Worm (Caenorhabditis elegans) whole organism, L1 larva: Measurements from ENCODE around the gene F55F10.1.

Experiments
- F16B12.6 ChIP-seq: fragments of 150-350 bp; optimal IDR thresholded peaks from 2 replicates; lab custom pipeline; 2014; ENCODE audit warnings: missing biosample characterization, missing genetic modification characterization
- aha-1 ChIP-seq: fragments of 150-350 bp; optimal IDR thresholded peaks from 2 replicates; lab custom pipeline; 2014; ENCODE audit warnings: missing biosample characterization, missing genetic modification characterization
- aly-2 ChIP-seq: fragments of 150-350 bp; optimal IDR thresholded peaks from 2 replicates; lab custom pipeline; 2014; ENCODE audit warnings: missing biosample characterization, missing genetic modification characterization
- blmp-1 ChIP-seq: fragments of 150-350 bp; optimal IDR thresholded peaks from 2 replicates; lab custom pipeline; 2014; ENCODE audit warnings: missing biosample characterization, missing genetic modification characterization
- ceh-63 ChIP-seq: fragments of 200-800 bp; sonication (Bioruptor generic); optimal IDR thresholded peaks from 2 replicates; lab custom pipeline; 2018; ENCODE audit warnings: mild to moderate bottlenecking, missing genetic modification characterization, missing compliant biosample characterization
- ceh-8 ChIP-seq: fragments of 200-800 bp; sonication (Bioruptor generic); optimal IDR thresholded peaks from 2 replicates; lab custom pipeline; 2018; ENCODE audit warnings: mild to moderate bottlenecking, missing genetic modification characterization, moderate library complexity, missing compliant biosample characterization
- ceh-82 ChIP-seq, 3 experiments: fragments of 150-350 bp in 1 of 3; sonication (generic microtip) in 2 of 3; optimal IDR thresholded peaks; 2 replicates each; lab custom pipeline; 2014 to 2017; ENCODE audit warnings: missing biosample characterization in 3 of 3, missing genetic modification characterization in 3 of 3
- ceh-90 ChIP-seq: sonication (generic microtip); optimal IDR thresholded peaks from 2 replicates; lab custom pipeline; 2016; ENCODE audit warnings: missing genetic modification characterization, missing compliant biosample characterization
- efl-3 ChIP-seq: fragments of 200-800 bp; sonication (Bioruptor generic); optimal IDR thresholded peaks from 2 replicates; lab custom pipeline; 2018; ENCODE audit warnings: mild to moderate bottlenecking, missing genetic modification characterization, missing compliant biosample characterization
- egl-13 ChIP-seq: sonication (generic microtip); optimal IDR thresholded peaks from 2 replicates; lab custom pipeline; 2016; ENCODE audit warnings: missing genotype, missing genetic modification reagents, missing genetic modification characterization, missing compliant biosample characterization
- egl-27 ChIP-seq, 2 experiments: fragments of 150-350 bp in 1 of 2; sonication (generic microtip); optimal IDR thresholded peaks; 3 replicates each; lab custom pipeline; 2017 to 2018; ENCODE audit warnings: missing biosample characterization in 2 of 2, missing genetic modification characterization in 2 of 2, missing genetic modification reagents in 2 of 2
- elt-2 ChIP-seq: sonication (generic microtip); optimal IDR thresholded peaks from 2 replicates; lab custom pipeline; 2016; ENCODE audit warnings: missing genetic modification characterization, mild to moderate bottlenecking, inconsistent platforms, missing compliant biosample characterization, missing genetic modification reagents
- elt-3 ChIP-seq, 6 experiments: fragments of 150-350 bp in 1 of 6; sonication (generic microtip); optimal IDR thresholded peaks; 2 replicates each; lab custom pipeline; 2017 to 2018; ENCODE audit warnings: missing biosample characterization in 6 of 6, missing genetic modification characterization in 6 of 6, inconsistent platforms in 1 of 6
- fkh-10 ChIP-seq: sonication (generic microtip); optimal IDR thresholded peaks from 2 replicates; lab custom pipeline; 2017; ENCODE audit warnings: missing biosample characterization, missing genetic modification reagents, missing genetic modification characterization
- fkh-4 ChIP-seq: sonication (generic microtip); optimal IDR thresholded peaks from 2 replicates; lab custom pipeline; 2016; ENCODE audit warnings: missing compliant biosample characterization, missing genetic modification characterization, borderline replicate concordance
- fkh-8 ChIP-seq: sonication (generic microtip); optimal IDR thresholded peaks from 2 replicates; lab custom pipeline; 2016; ENCODE audit warnings: mild to moderate bottlenecking, missing genetic modification characterization, missing compliant biosample characterization
- grh-1 ChIP-seq: fragments of 200-800 bp; sonication (Bioruptor generic); IDR thresholded peaks from 2 replicates; pipeline ENCODE4 v1.3.6; 2022; ENCODE audit warnings: missing genetic modification reagents, missing genetic modification characterization, missing compliant biosample characterization
- isw-1 ChIP-seq: fragments of 200-800 bp; sonication (Bioruptor generic); IDR thresholded peaks from 2 replicates; pipeline ENCODE4 v1.3.6; 2022; ENCODE audit warnings: missing genetic modification characterization, missing compliant biosample characterization
- jun-1 ChIP-seq: fragments of 150-350 bp; optimal IDR thresholded peaks from 2 replicates; lab custom pipeline; 2014; ENCODE audit warnings: missing biosample characterization, missing genetic modification reagents, missing genetic modification characterization
- lin-13 ChIP-seq: fragments of 150-350 bp; optimal IDR thresholded peaks from 2 replicates; lab custom pipeline; 2014; ENCODE audit warnings: missing biosample characterization, missing genetic modification reagents, missing genetic modification characterization
- lin-14 ChIP-seq: fragments of 200-800 bp; sonication (Bioruptor generic); optimal IDR thresholded peaks from 2 replicates; lab custom pipeline; 2018; ENCODE audit warnings: mild to moderate bottlenecking, missing genetic modification characterization, moderate library complexity, missing compliant biosample characterization
- lin-35 ChIP-seq, 2 experiments: fragments of 150-350 bp; optimal IDR thresholded peaks; 2 replicates each; lab custom pipeline; 2014; ENCODE audit warnings: missing biosample characterization in 2 of 2, missing genetic modification characterization in 2 of 2, missing genetic modification reagents in 2 of 2
- lir-3 ChIP-seq: sonication (generic microtip); optimal IDR thresholded peaks from 2 replicates; lab custom pipeline; 2016; ENCODE audit warnings: mild to moderate bottlenecking, missing genetic modification characterization, moderate library complexity, missing compliant biosample characterization; ENCODE audit not compliant: poor library complexity
- mef-2 ChIP-seq: fragments of 150-350 bp; optimal IDR thresholded peaks from 2 replicates; lab custom pipeline; 2014; ENCODE audit warnings: missing biosample characterization, missing genetic modification characterization
- nhr-11 ChIP-seq: fragments of 150-350 bp; optimal IDR thresholded peaks from 2 replicates; lab custom pipeline; 2014; ENCODE audit warnings: missing biosample characterization, missing genetic modification characterization
- nhr-20 ChIP-seq: sonication (generic microtip); optimal IDR thresholded peaks from 2 replicates; lab custom pipeline; 2016; ENCODE audit warnings: mild to moderate bottlenecking, missing genetic modification characterization, missing compliant biosample characterization
- nhr-237 ChIP-seq: fragments of 150-350 bp; optimal IDR thresholded peaks from 2 replicates; lab custom pipeline; 2014; ENCODE audit warnings: missing biosample characterization, missing genetic modification characterization
- nhr-28 ChIP-seq: fragments of 150-350 bp; optimal IDR thresholded peaks from 2 replicates; lab custom pipeline; 2014; ENCODE audit warnings: missing biosample characterization, missing genetic modification characterization
- nhr-71 ChIP-seq: sonication (generic microtip); optimal IDR thresholded peaks from 2 replicates; lab custom pipeline; 2016; ENCODE audit warnings: mild to moderate bottlenecking, missing genetic modification characterization, moderate library complexity, missing compliant biosample characterization
- nhr-76 ChIP-seq: sonication (generic microtip); optimal IDR thresholded peaks from 2 replicates; lab custom pipeline; 2017; ENCODE audit warnings: missing biosample characterization, missing genetic modification characterization
- nhr-84 ChIP-seq: sonication (generic microtip); optimal IDR thresholded peaks from 2 replicates; lab custom pipeline; 2017; ENCODE audit warnings: missing biosample characterization, missing genetic modification characterization
- nhr-85 ChIP-seq: sonication (generic microtip); peaks from one replicate; lab custom pipeline; 2016; ENCODE audit warnings: missing genetic modification characterization, inconsistent platforms, missing compliant biosample characterization
- nhr-90 ChIP-seq: sonication (generic microtip); optimal IDR thresholded peaks from 2 replicates; lab custom pipeline; 2016; ENCODE audit warnings: mild to moderate bottlenecking, missing genetic modification characterization, missing compliant biosample characterization; ENCODE audit not compliant: poor library complexity
- pax-3 ChIP-seq: fragments of 200-800 bp; sonication (Bioruptor generic); optimal IDR thresholded peaks from 2 replicates; lab custom pipeline; 2018; ENCODE audit warnings: mild to moderate bottlenecking, missing genetic modification characterization, moderate library complexity, missing compliant biosample characterization
- snpc-4 ChIP-seq: fragments of 150-350 bp; optimal IDR thresholded peaks from 2 replicates; lab custom pipeline; 2014; ENCODE audit warnings: missing biosample characterization, missing genetic modification characterization
- snu-23 ChIP-seq: sonication (generic microtip); optimal IDR thresholded peaks from 2 replicates; lab custom pipeline; 2016; ENCODE audit warnings: missing genetic modification characterization, missing compliant biosample characterization
- sox-4 ChIP-seq: sonication (generic microtip); optimal IDR thresholded peaks from 2 replicates; lab custom pipeline; 2016; ENCODE audit warnings: missing genetic modification characterization, missing compliant biosample characterization
- sup-37 ChIP-seq: fragments of 200-800 bp; sonication (Bioruptor generic); optimal IDR thresholded peaks from 2 replicates; lab custom pipeline; 2018; ENCODE audit warnings: mild to moderate bottlenecking, missing genetic modification characterization, missing compliant biosample characterization
- tlp-1 ChIP-seq: fragments of 150-350 bp; optimal IDR thresholded peaks from 2 replicates; lab custom pipeline; 2014; ENCODE audit warnings: missing biosample characterization, missing genetic modification characterization
- unc-98 ChIP-seq: fragments of 200-800 bp; sonication (Bioruptor generic); IDR thresholded peaks from 2 replicates; pipeline ENCODE4 v1.3.6; 2022; ENCODE audit warnings: missing genetic modification characterization, missing compliant biosample characterization
- xbp-1 ChIP-seq: sonication (generic microtip); optimal IDR thresholded peaks from 2 replicates; lab custom pipeline; 2016; ENCODE audit warnings: missing genetic modification characterization, missing compliant biosample characterization
- ztf-4 ChIP-seq: fragments of 150-350 bp; optimal IDR thresholded peaks from 2 replicates; lab custom pipeline; 2014; ENCODE audit warnings: missing biosample characterization, missing genetic modification characterization

Gene F55F10.1

ce11 chrIV:4395555-4395954 is 34.9 kb downstream of the F55F10.1 start:
- TF ChIP-seq aha-1 (tag; lab: Kevin White, UChicago), result no peak
- TF ChIP-seq fkh-8 (tag; lab: Kevin White, UChicago), result no peak
- no peak for TF ChIP-seq pax-3 (tag; lab: Kevin White, UChicago)

- TF ChIP-seq nhr-90, result no peak
- TF ChIP-seq efl-3 (GFP tag; lab: Kevin White, UChicago), result no peak
- TF ChIP-seq lin-14 (GFP tag; lab: Kevin White, UChicago), result peak; percentile 46
- no peak for TF ChIP-seq sup-37
- no peak for TF ChIP-seq egl-27 (tag; optimal IDR thresholded peaks at IDR 0.05; lab: Kevin White, UChicago)
- TF ChIP-seq nhr-28 (tag; lab: Kevin White, UChicago), result no peak
- no peak for TF ChIP-seq egl-13
- TF ChIP-seq lin-35 (GFP tag; optimal IDR thresholded peaks at IDR 0.05; lab: Kevin White, UChicago), result peak in 1 of 2 experiments; percentile 20
- TF ChIP-seq ceh-90, result no peak
- TF ChIP-seq sox-4 (tag; lab: Kevin White, UChicago), result no peak
- TF ChIP-seq nhr-20 (tag; lab: Kevin White, UChicago), result peak; percentile 20
- TF ChIP-seq nhr-85 (tag; lab: Kevin White, UChicago), result peak; percentile 81
- TF ChIP-seq tlp-1 (tag; lab: Kevin White, UChicago), result no peak
- peak; percentile 74 for TF ChIP-seq grh-1 (GFP tag; lab: Robert Waterston, UW)
- TF ChIP-seq ztf-4, result peak; percentile 42
- TF ChIP-seq nhr-84, result no peak
- no peak for TF ChIP-seq jun-1 (tag; lab: Kevin White, UChicago)
- no peak for TF ChIP-seq elt-2 (tag; lab: Kevin White, UChicago)
- no peak for TF ChIP-seq lir-3 (tag; lab: Kevin White, UChicago)
- peak; percentile 42 for TF ChIP-seq snu-23 (GFP tag; lab: Kevin White, UChicago)
- TF ChIP-seq nhr-76 (tag; lab: Kevin White, UChicago), result no peak
- no peak for TF ChIP-seq xbp-1 (tag; lab: Kevin White, UChicago)
- no peak for TF ChIP-seq fkh-4
- no peak for TF ChIP-seq fkh-10 (GFP tag; lab: Kevin White, UChicago)
- no peak for TF ChIP-seq F16B12.6 (tag; lab: Kevin White, UChicago)
- no peak for TF ChIP-seq lin-13 (GFP tag; lab: Kevin White, UChicago)
- TF ChIP-seq blmp-1 (tag; lab: Kevin White, UChicago), result peak; percentile 46
- TF ChIP-seq isw-1 (GFP tag; lab: Robert Waterston, UW), result no peak
- TF ChIP-seq nhr-237, result no peak
- TF ChIP-seq ceh-82 (tag; optimal IDR thresholded peaks at IDR 0.05; lab: Kevin White, UChicago), result no peak
- TF ChIP-seq ceh-8, result no peak
- peak in 1 of 6 experiments; percentile 60 for TF ChIP-seq elt-3 (tag; optimal IDR thresholded peaks at IDR 0.05; lab: Kevin White, UChicago)
- peak; percentile 26 for TF ChIP-seq nhr-71
Observed at ce11 chrIV:4396052-4396821, 35.6 kb downstream of the F55F10.1 start.

ce11 chrIV:4397111-4397510 is 36.5 kb downstream of the F55F10.1 start:
- peak; percentile 15 for TF ChIP-seq lin-14 (GFP tag; lab: Kevin White, UChicago)
- TF ChIP-seq ceh-63 (GFP tag; lab: Kevin White, UChicago), result no peak
- TF ChIP-seq mef-2, result no peak
- no peak for TF ChIP-seq aly-2 (tag; lab: Kevin White, UChicago)
- TF ChIP-seq blmp-1 (tag; lab: Kevin White, UChicago), result peak; percentile 56
- TF ChIP-seq nhr-11, result no peak
- no peak for TF ChIP-seq unc-98
- no peak for TF ChIP-seq ceh-8
- TF ChIP-seq snpc-4 (tag; lab: Kevin White, UChicago), result no peak
